Worm (Caenorhabditis elegans) whole organism, early embryonic: Measurements from ENCODE around the gene T09A5.14.

Source experiments
- ama-1 ChIP-seq: fragments of 150-350 bp; optimal IDR thresholded peaks from 2 replicates; lab custom pipeline; 2014
- ceh-13 ChIP-seq: fragments of 200-800 bp; sonication (Bioruptor generic); optimal IDR thresholded peaks from 2 replicates; lab custom pipeline; 2018; ENCODE audit warnings: mild to moderate bottlenecking, missing genetic modification characterization, missing compliant biosample characterization
- scrt-1 ChIP-seq: fragments of 200-800 bp; sonication (Bioruptor generic); IDR thresholded peaks from 2 replicates; pipeline ENCODE4 v1.3.6; 2022; ENCODE audit warnings: missing genetic modification characterization, missing compliant biosample characterization
- tbx-11 ChIP-seq: fragments of 200-800 bp; sonication (Bioruptor generic); IDR thresholded peaks from 2 replicates; pipeline ENCODE4 v1.3.6; 2022; ENCODE audit warnings: missing genetic modification characterization, missing compliant biosample characterization
- tbx-37 ChIP-seq: fragments of 200-800 bp; sonication (Bioruptor generic); conservative IDR thresholded peaks from 2 replicates; pipeline ENCODE4 v1.3.6; 2022; ENCODE audit warnings: missing genetic modification reagents, missing genetic modification characterization, missing compliant biosample characterization

DNA sequence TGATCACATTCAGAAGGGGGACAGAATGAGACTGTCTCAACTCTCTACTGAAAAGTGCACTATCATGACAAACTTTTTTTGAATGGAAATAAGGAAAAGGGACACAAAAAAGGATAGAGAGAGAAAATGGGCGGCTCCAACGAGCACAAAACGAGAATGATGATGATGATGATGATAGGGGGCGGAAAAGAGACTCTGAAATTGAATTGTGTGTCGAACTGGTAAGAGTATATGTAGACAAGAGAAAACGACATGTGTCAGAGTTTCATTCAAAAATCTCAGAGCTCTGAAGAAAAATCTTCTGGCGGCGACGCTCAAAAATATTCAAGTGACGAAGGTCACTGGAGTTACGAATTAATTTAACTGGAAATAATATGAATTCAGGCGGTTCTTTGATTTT, 36.9 kb upstream of the T09A5.14 start:
- no peak for TF ChIP-seq ceh-13
- no peak for TF ChIP-seq tbx-11 (GFP tag; lab: Robert Waterston, UW)
- no peak for TF ChIP-seq tbx-37 (GFP tag; lab: Robert Waterston, UW)
- no peak for TF ChIP-seq ama-1
- TF ChIP-seq scrt-1 (GFP tag; lab: Robert Waterston, UW), result no peak
